Worm (Caenorhabditis elegans) whole organism, L4 larva: ENCODE measurements around the gene frpr-6.

ENCODE experiments used
- D1046.2 ChIP-seq: fragments of 200-800 bp; sonication (Bioruptor generic); IDR thresholded peaks from 2 replicates; pipeline ENCODE4 v1.3.6; 2022; ENCODE audit warnings: missing genetic modification characterization, missing compliant biosample characterization
- F49E8.2 ChIP-seq: sonication (generic microtip); optimal IDR thresholded peaks from 2 replicates; lab custom pipeline; 2016; ENCODE audit warnings: missing compliant biosample characterization, mild to moderate bottlenecking, missing genetic modification characterization, borderline replicate concordance
- T20F7.1 ChIP-seq: fragments of 200-800 bp; sonication (Bioruptor generic); optimal IDR thresholded peaks from 2 replicates; lab custom pipeline; 2018; ENCODE audit warnings: mild to moderate bottlenecking, missing genetic modification characterization, missing compliant biosample characterization
- Y48G9A.11 ChIP-seq: fragments of 200-800 bp; sonication (Bioruptor generic); IDR thresholded peaks from 2 replicates; pipeline ENCODE4 v1.3.6; 2022; ENCODE audit warnings: missing genetic modification reagents, missing genetic modification characterization, missing compliant biosample characterization
- Y5F2A.4 ChIP-seq: fragments of 200-800 bp; sonication (Bioruptor generic); optimal IDR thresholded peaks from 2 replicates; lab custom pipeline; 2018; ENCODE audit warnings: mild to moderate bottlenecking, missing genetic modification characterization, missing compliant biosample characterization
- ZK337.2 ChIP-seq: fragments of 200-800 bp; sonication (Bioruptor generic); IDR thresholded peaks from 2 replicates; pipeline ENCODE4 v1.3.6; 2022; ENCODE audit warnings: missing genetic modification reagents, missing genetic modification characterization, missing compliant biosample characterization
- aly-2 ChIP-seq: sonication (generic microtip); optimal IDR thresholded peaks from 2 replicates; lab custom pipeline; 2018; ENCODE audit warnings: missing biosample characterization, missing genetic modification characterization
- ama-1 ChIP-seq: fragments of 150-350 bp; optimal IDR thresholded peaks from 2 replicates; lab custom pipeline; 2014; ENCODE audit warnings: inconsistent platforms, mixed read lengths
- arid-1 ChIP-seq: fragments of 200-800 bp; sonication (Bioruptor generic); conservative IDR thresholded peaks from 2 replicates; pipeline ENCODE4 v1.3.6; 2022; ENCODE audit warnings: missing genetic modification reagents, missing genetic modification characterization, missing compliant biosample characterization
- ceh-20 ChIP-seq: fragments of 200-800 bp; sonication (Bioruptor generic); IDR thresholded peaks from 2 replicates; pipeline ENCODE4 v1.3.6; 2022; ENCODE audit warnings: missing genetic modification reagents, missing genetic modification characterization, missing compliant biosample characterization
- ceh-44 ChIP-seq: fragments of 200-800 bp; sonication (Bioruptor generic); IDR thresholded peaks from 2 replicates; pipeline ENCODE4 v1.3.6; 2022; ENCODE audit warnings: missing genetic modification reagents, missing genetic modification characterization, missing compliant biosample characterization
- ceh-62 ChIP-seq: sonication (generic microtip); optimal IDR thresholded peaks from 2 replicates; lab custom pipeline; 2017; ENCODE audit warnings: missing biosample characterization, missing genetic modification characterization
- ceh-82 ChIP-seq: sonication (generic microtip); optimal IDR thresholded peaks from 2 replicates; lab custom pipeline; 2017; ENCODE audit warnings: missing biosample characterization, missing genetic modification characterization
- cey-2 ChIP-seq: sonication (generic microtip); optimal IDR thresholded peaks from 3 replicates; lab custom pipeline; 2017; ENCODE audit warnings: missing genetic modification characterization, mild to moderate bottlenecking, missing compliant biosample characterization, antibody characterized with exemption, borderline replicate concordance; ENCODE audit not compliant: insufficient read depth
- ctbp-1 ChIP-seq: fragments of 200-800 bp; sonication (Bioruptor generic); IDR thresholded peaks from 2 replicates; pipeline ENCODE4 v1.3.6; 2022; ENCODE audit warnings: missing genetic modification reagents, missing genetic modification characterization, missing compliant biosample characterization
- daf-8 ChIP-seq: fragments of 200-800 bp; sonication (Bioruptor generic); IDR thresholded peaks from 2 replicates; pipeline ENCODE4 v1.3.6; 2022; ENCODE audit warnings: missing genetic modification characterization, missing compliant biosample characterization
- dmd-8 ChIP-seq: fragments of 200-800 bp; sonication (Bioruptor generic); IDR thresholded peaks from 2 replicates; pipeline ENCODE4 v1.3.6; 2022; ENCODE audit warnings: missing genetic modification characterization, missing compliant biosample characterization
- dve-1 ChIP-seq: sonication (generic microtip); optimal IDR thresholded peaks from 2 replicates; lab custom pipeline; 2017; ENCODE audit warnings: antibody characterized with exemption, mild to moderate bottlenecking, missing genetic modification characterization, missing compliant biosample characterization; ENCODE audit not compliant: insufficient read depth
- egl-43 ChIP-seq: fragments of 200-800 bp; sonication (Bioruptor generic); IDR thresholded peaks from 2 replicates; pipeline ENCODE4 v1.3.6; 2022; ENCODE audit warnings: missing genetic modification reagents, missing genetic modification characterization, missing compliant biosample characterization
- hlh-11 ChIP-seq: fragments of 200-800 bp; sonication (Bioruptor generic); optimal IDR thresholded peaks from 2 replicates; lab custom pipeline; 2018; ENCODE audit warnings: mild to moderate bottlenecking, missing genetic modification characterization, missing compliant biosample characterization
- hlh-30 ChIP-seq: sonication (generic microtip); optimal IDR thresholded peaks from 2 replicates; lab custom pipeline; 2017; ENCODE audit warnings: antibody characterized with exemption, mild to moderate bottlenecking, missing genetic modification characterization, missing compliant biosample characterization; ENCODE audit not compliant: insufficient read depth
- jun-1 ChIP-seq: fragments of 150-350 bp; optimal IDR thresholded peaks from 2 replicates; lab custom pipeline; 2014; ENCODE audit warnings: missing biosample characterization, missing genetic modification reagents, missing genetic modification characterization
- lin-29 ChIP-seq: fragments of 200-800 bp; sonication (Bioruptor generic); IDR thresholded peaks from 2 replicates; pipeline ENCODE4 v1.3.6; 2022; ENCODE audit warnings: missing genetic modification reagents, missing genetic modification characterization, missing compliant biosample characterization
- lin-39 ChIP-seq: fragments of 150-350 bp; optimal IDR thresholded peaks from 2 replicates; lab custom pipeline; 2014; ENCODE audit warnings: missing biosample characterization, missing genetic modification reagents, missing genetic modification characterization
- lir-3 ChIP-seq: sonication (generic microtip); optimal IDR thresholded peaks from 2 replicates; lab custom pipeline; 2016; ENCODE audit warnings: mild to moderate bottlenecking, missing genetic modification characterization, missing compliant biosample characterization
- lsy-2 ChIP-seq, 2 experiments: fragments of 150-350 bp in 1 of 2; sonication (generic microtip) in 1 of 2; optimal IDR thresholded peaks; 2 replicates each; lab custom pipeline; 2014 to 2017; ENCODE audit warnings: missing biosample characterization in 2 of 2, missing genetic modification characterization in 2 of 2
- mdl-1 ChIP-seq, 2 experiments: fragments of 150-350 bp in 1 of 2; sonication (generic microtip) in 1 of 2; optimal IDR thresholded peaks; 2 replicates each; lab custom pipeline; 2014 to 2017; ENCODE audit warnings: missing biosample characterization in 2 of 2, missing genetic modification characterization in 2 of 2
- mdt-29 ChIP-seq: fragments of 200-800 bp; sonication (Bioruptor generic); IDR thresholded peaks from 2 replicates; pipeline ENCODE4 v1.3.6; 2022; ENCODE audit warnings: missing genetic modification reagents, missing genetic modification characterization, missing compliant biosample characterization
- mep-1 ChIP-seq: fragments of 150-350 bp; sonication (generic microtip); optimal IDR thresholded peaks from 3 replicates; lab custom pipeline; 2014; ENCODE audit warnings: missing biosample characterization, missing genetic modification characterization
- mes-2 ChIP-seq: sonication (generic microtip); optimal IDR thresholded peaks from 2 replicates; lab custom pipeline; 2016; ENCODE audit warnings: missing genotype, mild to moderate bottlenecking, missing genetic modification characterization, missing compliant biosample characterization; ENCODE audit not compliant: poor library complexity, severe bottlenecking
- nhr-11 ChIP-seq: fragments of 150-350 bp; optimal IDR thresholded peaks from 2 replicates; lab custom pipeline; 2014; ENCODE audit warnings: missing biosample characterization, missing genetic modification characterization
- nhr-28 ChIP-seq: fragments of 150-350 bp; optimal IDR thresholded peaks from 2 replicates; lab custom pipeline; 2014; ENCODE audit warnings: missing biosample characterization, missing genetic modification characterization
- nhr-76 ChIP-seq: fragments of 150-350 bp; optimal IDR thresholded peaks from 2 replicates; lab custom pipeline; 2014; ENCODE audit warnings: missing biosample characterization, missing genetic modification characterization
- nhr-77 ChIP-seq: fragments of 150-350 bp; optimal IDR thresholded peaks from 2 replicates; lab custom pipeline; 2014; ENCODE audit warnings: missing biosample characterization, missing genetic modification characterization
- pha-4 ChIP-seq, 2 experiments: fragments of 150-350 bp in 1 of 2; fragments of 200-800 bp in 1 of 2; sonication (Bioruptor generic) in 1 of 2; IDR thresholded peaks in 1 of 2; optimal IDR thresholded peaks in 1 of 2; 2 replicates each; pipeline versions ENCODE4 v1.3.6 to Lab custom; 2014 to 2022; ENCODE audit warnings: missing genetic modification characterization in 2 of 2, missing genetic modification reagents in 2 of 2, missing biosample characterization in 1 of 2, missing compliant biosample characterization in 1 of 2
- php-3 ChIP-seq: fragments of 200-800 bp; sonication (Bioruptor generic); IDR thresholded peaks from 2 replicates; pipeline ENCODE4 v1.3.6; 2022; ENCODE audit warnings: missing genetic modification reagents, missing genetic modification characterization, missing compliant biosample characterization
- pqm-1 ChIP-seq: sonication (generic microtip); optimal IDR thresholded peaks from 2 replicates; lab custom pipeline; 2017; ENCODE audit warnings: missing biosample characterization, missing genetic modification characterization
- rbr-2 ChIP-seq: sonication (generic microtip); optimal IDR thresholded peaks from 2 replicates; lab custom pipeline; 2016; ENCODE audit warnings: missing genotype, missing genetic modification characterization, missing compliant biosample characterization
- skn-1 ChIP-seq: fragments of 150-350 bp; optimal IDR thresholded peaks from 2 replicates; lab custom pipeline; 2014; ENCODE audit warnings: missing biosample characterization, missing genetic modification characterization
- snpc-1.2 ChIP-seq: fragments of 200-800 bp; sonication (Bioruptor generic); IDR thresholded peaks from 2 replicates; pipeline ENCODE4 v1.3.6; 2022; ENCODE audit warnings: missing genetic modification reagents, missing genetic modification characterization, missing compliant biosample characterization
- spr-3 ChIP-seq: fragments of 200-800 bp; sonication (Bioruptor generic); optimal IDR thresholded peaks from 2 replicates; lab custom pipeline; 2018; ENCODE audit warnings: mild to moderate bottlenecking, missing genetic modification characterization, missing compliant biosample characterization
- unc-39 ChIP-seq: sonication (generic microtip); optimal IDR thresholded peaks from 2 replicates; lab custom pipeline; 2017; ENCODE audit warnings: missing biosample characterization, missing genetic modification characterization
- unc-62 ChIP-seq, 3 experiments: fragments of 150-350 bp in 1 of 3; sonication (generic microtip); optimal IDR thresholded peaks in 2 of 3; peaks in 1 of 3; 1 replicate in 1 of 3; 2 replicates in 2 of 3; lab custom pipeline; 2014 to 2017; ENCODE audit warnings: missing biosample characterization in 3 of 3, missing genetic modification characterization in 3 of 3, missing genetic modification reagents in 3 of 3, missing genotype in 1 of 3
- vab-7 ChIP-seq: fragments of 200-800 bp; sonication (Bioruptor generic); IDR thresholded peaks from 2 replicates; pipeline ENCODE4 v1.3.6; 2022; ENCODE audit warnings: missing genetic modification reagents, missing genetic modification characterization, missing compliant biosample characterization
- zfp-2 ChIP-seq: sonication (generic microtip); optimal IDR thresholded peaks from 2 replicates; lab custom pipeline; 2016; ENCODE audit warnings: mild to moderate bottlenecking, missing genetic modification characterization, missing compliant biosample characterization
- zip-11 ChIP-seq: fragments of 200-800 bp; sonication (Bioruptor generic); IDR thresholded peaks from 2 replicates; pipeline ENCODE4 v1.3.6; 2022; ENCODE audit warnings: missing genetic modification characterization, missing compliant biosample characterization
- zip-2 ChIP-seq: fragments of 150-350 bp; optimal IDR thresholded peaks from 2 replicates; lab custom pipeline; 2014; ENCODE audit warnings: missing biosample characterization, missing genetic modification characterization
- ztf-11 ChIP-seq: fragments of 150-350 bp; optimal IDR thresholded peaks from 2 replicates; lab custom pipeline; 2014; ENCODE audit warnings: missing biosample characterization, missing genetic modification characterization
- ztf-7 ChIP-seq: fragments of 150-350 bp; optimal IDR thresholded peaks from 2 replicates; lab custom pipeline; 2014; ENCODE audit warnings: missing biosample characterization, missing genetic modification characterization

frpr-6 gene

ce11 chrV:9095613-9096317 is 5.2 kb downstream of the frpr-6 start, which contains the start of gene F21C10.10 (continued):
- TF ChIP-seq pha-4 (GFP tag; IDR thresholded peaks at IDR 0.05; lab: Robert Waterston, UW) (peak; percentile 76), pha-4 (tag; optimal IDR thresholded peaks at IDR 0.05; lab: Kevin White, UChicago) (peak; percentile 60), lin-29 (GFP tag; lab: Robert Waterston, UW) (0 out of 2 replicates have a peak, but pooled peaks have one; percentile 55), zip-11 (no peak), vab-7 (GFP tag; lab: Robert Waterston, UW) (no peak), ceh-82 (no peak), nhr-28 (tag; lab: Kevin White, UChicago) (peak; percentile 98), mes-2 (no peak), php-3 (GFP tag; lab: Robert Waterston, UW) (peak; percentile 86), spr-3 (GFP tag; lab: Kevin White, UChicago) (peak; percentile 49), snpc-1.2 (GFP tag; lab: Robert Waterston, UW) (no peak), mdl-1 (tag; optimal IDR thresholded peaks at IDR 0.05; lab: Kevin White, UChicago) (peak; percentile 77 to 96), lir-3 (no peak), pqm-1 (tag; lab: Kevin White, UChicago) (peak; percentile 14), arid-1 (0 out of 2 replicates have a peak, but pooled peaks have one; percentile 8), jun-1 (peak; percentile 59), unc-39 (tag; lab: Kevin White, UChicago) (no peak), zfp-2 (no peak), ceh-62 (tag; lab: Kevin White, UChicago) (no peak), nhr-76 (tag; lab: Kevin White, UChicago) (peak; percentile 87), ctbp-1 (GFP tag; lab: Robert Waterston, UW) (peak; percentile 59; the same call in 1 of the 2 replicates), rbr-2 (peak; percentile 66), ztf-11 (tag; lab: Kevin White, UChicago) (no peak), nhr-11 (peak; percentile 87), lsy-2 (tag; optimal IDR thresholded peaks at IDR 0.05; lab: Kevin White, UChicago) (peak; percentile 55 to 81), hlh-30 (tag; lab: Kevin White, UChicago) (peak; percentile 99), mep-1 (tag; lab: Kevin White, UChicago) (peak; percentile 91), mdt-29 (GFP tag; lab: Robert Waterston, UW) (peak; percentile 76), egl-43 (GFP tag; lab: Robert Waterston, UW) (no peak), skn-1 (tag; lab: Kevin White, UChicago) (no peak), zip-2 (tag; lab: Kevin White, UChicago) (peak; percentile 31), ama-1 (no peak), aly-2 (tag; lab: Kevin White, UChicago) (no peak), D1046.2 (GFP tag; lab: Robert Waterston, UW) (no peak), Y5F2A.4 (GFP tag; lab: Kevin White, UChicago) (no peak), ceh-20 (GFP tag; lab: Robert Waterston, UW) (peak; percentile 92), nhr-77 (tag; lab: Kevin White, UChicago) (peak; percentile 87), ceh-44 (GFP tag; lab: Robert Waterston, UW) (no peak), daf-8 (GFP tag; lab: Robert Waterston, UW) (no peak), lin-39 (tag; lab: Kevin White, UChicago) (no peak), hlh-11 (peak; percentile 99), dmd-8 (GFP tag; lab: Robert Waterston, UW) (no peak), Y48G9A.11 (GFP tag; lab: Robert Waterston, UW) (no peak), ZK337.2 (no peak), ztf-7 (peak; percentile 63), cey-2 (peak; percentile 95), F49E8.2 (no peak), T20F7.1 (GFP tag; lab: Kevin White, UChicago) (peak; percentile 68), unc-62 (GFP tag; optimal IDR thresholded peaks at IDR 0.05 in 1 of 2; lab: Kevin White, UChicago) (peak in 1 of 2 experiments; percentile 98), unc-62 (tag; optimal IDR thresholded peaks at IDR 0.05; lab: Kevin White, UChicago) (no peak), dve-1 (tag; lab: Kevin White, UChicago) (peak; percentile 98)
